Worm (Caenorhabditis elegans): ENCODE data around the gene osm-9.

Gene osm-9

DNA sequence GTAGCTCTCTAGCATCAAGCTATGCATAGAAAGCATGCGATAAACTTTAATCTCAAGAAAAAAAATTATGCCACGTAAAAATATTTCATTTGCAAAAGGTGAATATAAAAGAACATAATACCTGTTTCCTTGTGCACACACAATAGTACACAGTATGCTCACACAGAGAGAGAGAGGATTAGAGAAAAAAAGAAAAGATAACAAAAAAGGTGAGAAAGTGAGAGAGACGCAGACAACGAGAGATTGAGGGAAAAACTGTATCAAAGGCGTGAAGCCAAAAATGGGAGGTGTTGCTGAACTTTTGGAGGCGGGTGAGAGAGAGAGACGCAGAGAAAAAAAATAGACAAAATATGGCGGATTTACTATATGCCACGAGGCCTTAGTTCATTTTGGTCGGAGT is 8.9 kb downstream of the osm-9 start (continued):
- no peak for TF ChIP-seq skn-1 (tag; optimal IDR thresholded peaks at IDR 0.05)
- TF ChIP-seq dmd-4 (tag; optimal IDR thresholded peaks at IDR 0.05) = no peak
- TF ChIP-seq lsy-2 (tag; optimal IDR thresholded peaks at IDR 0.05) = no peak
- no peak for TF ChIP-seq sem-4 (tag; optimal IDR thresholded peaks at IDR 0.05)
- no peak for TF ChIP-seq ZK546.5 (tag; optimal IDR thresholded peaks at IDR 0.05)
- no peak for TF ChIP-seq nhr-21 (tag; optimal IDR thresholded peaks at IDR 0.05)
- no peak for TF ChIP-seq nhr-10 (tag; optimal IDR thresholded peaks at IDR 0.05)
- no peak for TF ChIP-seq blmp-1 (tag; optimal IDR thresholded peaks at IDR 0.05; ENCODE audit: insufficient read depth)
- TF ChIP-seq lin-39 (tag; optimal IDR thresholded peaks at IDR 0.05) = no peak
- peak; percentile 29 for TF ChIP-seq sma-9 (GFP tag; optimal IDR thresholded peaks at IDR 0.05)
- TF ChIP-seq sma-9 (tag; optimal IDR thresholded peaks at IDR 0.05) = no peak

- TF ChIP-seq Y55F3AM.14 (GFP tag; optimal IDR thresholded peaks at IDR 0.05) (no peak), skn-1 (tag; optimal IDR thresholded peaks at IDR 0.05) (no peak), snpc-4 (tag; optimal IDR thresholded peaks at IDR 0.05) (no peak), sma-9 (GFP tag; optimal IDR thresholded peaks at IDR 0.05) (no peak), sma-9 (tag; optimal IDR thresholded peaks at IDR 0.05) (no peak), lin-39 (tag; optimal IDR thresholded peaks at IDR 0.05) (no peak), elt-1 (tag; optimal IDR thresholded peaks at IDR 0.05) (no peak), C34F6.9 (tag; optimal IDR thresholded peaks at IDR 0.05) (no peak), alr-1 (tag; optimal IDR thresholded peaks at IDR 0.05) (no peak)
Measured at ce11 chrIV:3547500-3547899, 9.7 kb downstream of the osm-9 start, which contains the start of gene nstp-6. Gene nstp-6 (minus strand): TSS chrIV:3547600.

- no peak for TF ChIP-seq lin-39 (tag; optimal IDR thresholded peaks at IDR 0.05)
- no peak for TF ChIP-seq nhr-23 (tag; optimal IDR thresholded peaks at IDR 0.05)
- TF ChIP-seq R02D3.7 (tag; optimal IDR thresholded peaks at IDR 0.05) = no peak
- TF ChIP-seq nhr-6 (tag; optimal IDR thresholded peaks at IDR 0.05) = no peak
- TF ChIP-seq nhr-12 (tag; optimal IDR thresholded peaks at IDR 0.05) = no peak
- no peak for TF ChIP-seq nhr-21 (tag; optimal IDR thresholded peaks at IDR 0.05)
- TF ChIP-seq unc-55 (GFP tag; optimal IDR thresholded peaks at IDR 0.05) = no peak
- TF ChIP-seq elt-1 (tag; optimal IDR thresholded peaks at IDR 0.05) = no peak
- TF ChIP-seq unc-62 (GFP tag; optimal IDR thresholded peaks at IDR 0.05) = no peak
- TF ChIP-seq dmd-4 (tag; optimal IDR thresholded peaks at IDR 0.05) = no peak
- TF ChIP-seq lin-11 (tag; optimal IDR thresholded peaks at IDR 0.05) = no peak
- TF ChIP-seq elt-3 (tag; optimal IDR thresholded peaks at IDR 0.05) = no peak
- no peak for TF ChIP-seq gmeb-1 (tag; optimal IDR thresholded peaks at IDR 0.05)
Measured at ce11 chrIV:3545060-3545459, 12.2 kb downstream of the osm-9 start.

- no peak for TF ChIP-seq mbf-1 (tag; optimal IDR thresholded peaks at IDR 0.05)
- no peak for TF ChIP-seq elt-3 (tag; optimal IDR thresholded peaks at IDR 0.05)
- TF ChIP-seq C34F6.9 (tag; optimal IDR thresholded peaks at IDR 0.05) = no peak
- TF ChIP-seq nhr-237 (tag; optimal IDR thresholded peaks at IDR 0.05) = no peak
- TF ChIP-seq alr-1 (tag; optimal IDR thresholded peaks at IDR 0.05) = no peak
- TF ChIP-seq sem-4 (tag; optimal IDR thresholded peaks at IDR 0.05) = no peak
- no peak for TF ChIP-seq nhr-21 (tag; optimal IDR thresholded peaks at IDR 0.05)
- no peak for TF ChIP-seq fos-1 (tag; optimal IDR thresholded peaks at IDR 0.05)
- TF ChIP-seq Y55F3AM.14 (GFP tag; optimal IDR thresholded peaks at IDR 0.05) = no peak
- TF ChIP-seq mdl-1 (tag; optimal IDR thresholded peaks at IDR 0.05) = no peak
- no peak for TF ChIP-seq lin-13 (GFP tag; optimal IDR thresholded peaks at IDR 0.05)
Measured at ce11 chrIV:3539872-3540271, 17.4 kb downstream of the osm-9 start, which contains the start of gene B0212.3. Gene B0212.3 (plus strand): TSS chrIV:3540172.

DNA sequence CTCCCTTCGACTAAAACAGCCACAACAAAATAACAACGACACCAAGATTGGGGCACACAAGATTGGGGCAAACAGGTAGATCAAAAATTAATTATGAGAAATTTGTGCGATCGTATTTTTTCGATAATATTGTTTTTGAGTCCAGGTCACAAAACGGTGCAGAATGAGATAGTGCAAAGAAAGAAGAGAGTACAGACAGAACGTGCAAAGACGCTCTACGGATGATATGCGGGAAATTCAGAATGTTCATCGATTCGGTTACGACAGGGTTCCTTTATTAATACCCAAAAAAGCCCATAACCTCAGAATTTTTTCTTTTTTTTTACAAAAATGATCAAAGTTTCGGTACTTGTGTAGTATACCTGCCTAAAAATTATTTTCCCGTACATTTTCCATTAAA is 18.0 kb downstream of the osm-9 start:
- no peak for TF ChIP-seq mab-5 (tag; optimal IDR thresholded peaks at IDR 0.05)
- no peak for TF ChIP-seq alr-1 (tag; optimal IDR thresholded peaks at IDR 0.05)
- no peak for TF ChIP-seq nhr-10 (tag; optimal IDR thresholded peaks at IDR 0.05)
- TF ChIP-seq C34F6.9 (tag; optimal IDR thresholded peaks at IDR 0.05) = peak; percentile 5
- peak; percentile 49 for TF ChIP-seq unc-55 (GFP tag; optimal IDR thresholded peaks at IDR 0.05)
- peak in 1 of 2 experiments; percentile 27 for TF ChIP-seq lsy-2 (tag; optimal IDR thresholded peaks at IDR 0.05)

ce11 chrIV:3532989-3533388 is 24.2 kb downstream of the osm-9 start:
- TF ChIP-seq nhr-25 (tag; optimal IDR thresholded peaks at IDR 0.05) (no peak), mdl-1 (tag; optimal IDR thresholded peaks at IDR 0.05) (no peak), C34F6.9 (tag; optimal IDR thresholded peaks at IDR 0.05) (peak; percentile 27), lin-39 (tag; optimal IDR thresholded peaks at IDR 0.05) (no peak), lin-13 (GFP tag; optimal IDR thresholded peaks at IDR 0.05) (no peak), lsy-2 (tag; optimal IDR thresholded peaks at IDR 0.05) (peak in 1 of 2 experiments; percentile 57), mab-5 (tag; optimal IDR thresholded peaks at IDR 0.05) (no peak), ztf-4 (tag; optimal IDR thresholded peaks at IDR 0.05) (no peak), ceh-82 (tag; optimal IDR thresholded peaks at IDR 0.05) (no peak), nhr-12 (tag; optimal IDR thresholded peaks at IDR 0.05) (no peak), nhr-11 (tag; optimal IDR thresholded peaks at IDR 0.05) (no peak), nhr-10 (tag; optimal IDR thresholded peaks at IDR 0.05) (no peak), unc-55 (GFP tag; optimal IDR thresholded peaks at IDR 0.05) (peak; percentile 61), nhr-129 (tag; optimal IDR thresholded peaks at IDR 0.05) (peak; percentile 5), blmp-1 (tag; optimal IDR thresholded peaks at IDR 0.05; ENCODE audit: insufficient read depth) (no peak), crh-2 (tag; optimal IDR thresholded peaks at IDR 0.05) (no peak), peb-1 (tag; optimal IDR thresholded peaks at IDR 0.05) (no peak), lin-11 (tag; optimal IDR thresholded peaks at IDR 0.05) (no peak)
